Fruit fly (Drosophila melanogaster) whole organism, embryonic: Measurements from ENCODE around the gene bsf.

ENCODE experiments used
- Atf3 ChIP-seq: fragments of 200-800 bp; sonication (Bioruptor generic); optimal IDR thresholded peaks from 3 replicates; lab custom pipeline; 2016; ENCODE audit warnings: missing biosample characterization, missing genetic modification characterization
- BtbVII ChIP-seq: fragments of 200-800 bp; sonication (Bioruptor generic); optimal IDR thresholded peaks from 3 replicates; lab custom pipeline; 2017; ENCODE audit warnings: missing biosample characterization, mild to moderate bottlenecking, missing genetic modification characterization
- C15 ChIP-seq: fragments of 200-800 bp; sonication (Bioruptor generic); IDR thresholded peaks from 3 replicates; pipeline ENCODE4 v1.3.6; 2022; ENCODE audit warnings: missing biosample characterization, missing genetic modification characterization
- CG10431 ChIP-seq: fragments of 200-800 bp; sonication (Bioruptor generic); optimal IDR thresholded peaks from 3 replicates; lab custom pipeline; 2018; ENCODE audit warnings: missing biosample characterization, mild to moderate bottlenecking, missing genetic modification characterization
- CG11504 ChIP-seq: fragments of 200-800 bp; sonication (Bioruptor generic); optimal IDR thresholded peaks from 3 replicates; lab custom pipeline; 2019; ENCODE audit warnings: missing biosample characterization, mild to moderate bottlenecking, missing genetic modification characterization, moderate library complexity
- CG12219 ChIP-seq: fragments of 200-800 bp; sonication (Bioruptor generic); optimal IDR thresholded peaks from 3 replicates; lab custom pipeline; 2018; ENCODE audit warnings: missing biosample characterization, mild to moderate bottlenecking, missing genetic modification characterization
- CG12236 ChIP-seq: fragments of 200-800 bp; sonication (Bioruptor generic); optimal IDR thresholded peaks from 2 replicates; lab custom pipeline; 2016; ENCODE audit warnings: missing biosample characterization, missing genetic modification characterization
- CG1233 ChIP-seq: fragments of 200-800 bp; sonication (Bioruptor generic); optimal IDR thresholded peaks from 4 replicates; lab custom pipeline; 2018; ENCODE audit warnings: missing biosample characterization, mild to moderate bottlenecking, missing genetic modification characterization
- CG12942 ChIP-seq: fragments of 200-800 bp; sonication (Bioruptor generic); optimal IDR thresholded peaks from 3 replicates; lab custom pipeline; 2016; ENCODE audit warnings: missing biosample characterization, missing genetic modification characterization
- CG13287 ChIP-seq: fragments of 200-800 bp; sonication (Bioruptor generic); IDR thresholded peaks from 2 replicates; pipeline ENCODE4 v1.3.6; 2022; ENCODE audit warnings: missing biosample characterization, missing genetic modification characterization; ENCODE audit not compliant: partially characterized antibody
- CG16813 ChIP-seq: fragments of 200-800 bp; sonication (Bioruptor generic); IDR thresholded peaks from 3 replicates; pipeline ENCODE4 v1.3.6; 2022; ENCODE audit warnings: missing biosample characterization, missing genetic modification characterization; ENCODE audit not compliant: partially characterized antibody
- CG17186 ChIP-seq: fragments of 200-800 bp; sonication (Bioruptor generic); optimal IDR thresholded peaks from 3 replicates; lab custom pipeline; 2017; ENCODE audit warnings: missing biosample characterization, missing genetic modification reagents, missing genetic modification characterization
- CG17568 ChIP-seq: fragments of 200-800 bp; sonication (Bioruptor generic); optimal IDR thresholded peaks from 2 replicates; lab custom pipeline; 2018; ENCODE audit warnings: missing biosample characterization, mild to moderate bottlenecking, missing genetic modification characterization, moderate library complexity
- CG18764 ChIP-seq: fragments of 200-800 bp; sonication (Bioruptor generic); optimal IDR thresholded peaks from 3 replicates; lab custom pipeline; 2016; ENCODE audit warnings: missing biosample characterization, missing genetic modification characterization
- CG30403 ChIP-seq: fragments of 200-800 bp; sonication (Bioruptor generic); optimal IDR thresholded peaks from 3 replicates; lab custom pipeline; 2016; ENCODE audit warnings: missing biosample characterization, missing genetic modification characterization
- CG33213 ChIP-seq: fragments of 200-800 bp; sonication (Bioruptor generic); optimal IDR thresholded peaks from 3 replicates; lab custom pipeline; 2016; ENCODE audit warnings: missing biosample characterization, missing genetic modification characterization
- CG33557 ChIP-seq: fragments of 200-800 bp; sonication (Bioruptor generic); optimal IDR thresholded peaks from 2 replicates; lab custom pipeline; 2019; ENCODE audit warnings: missing biosample characterization, mild to moderate bottlenecking, missing genetic modification characterization, moderate library complexity
- CG3726 ChIP-seq: fragments of 200-800 bp; sonication (Bioruptor generic); IDR thresholded peaks from 3 replicates; pipeline ENCODE4, ENCODE4 v1.3.6; 2022; ENCODE audit warnings: missing biosample characterization, missing genetic modification characterization
- CG6254 ChIP-seq: fragments of 200-800 bp; sonication (Bioruptor generic); optimal IDR thresholded peaks from 3 replicates; lab custom pipeline; 2017; ENCODE audit warnings: mild to moderate bottlenecking, missing biosample characterization, missing genetic modification reagents, missing genetic modification characterization
- CG7372 ChIP-seq: fragments of 200-800 bp; sonication (Bioruptor generic); IDR thresholded peaks from 2 replicates; pipeline ENCODE4 v1.3.6; 2022; ENCODE audit warnings: missing biosample characterization, missing genetic modification characterization
- CG7745 ChIP-seq: fragments of 200-800 bp; sonication (Bioruptor generic); optimal IDR thresholded peaks from 2 replicates; lab custom pipeline; 2018; ENCODE audit warnings: missing biosample characterization, mild to moderate bottlenecking, missing genetic modification characterization, moderate library complexity
- CG7963 ChIP-seq: fragments of 200-800 bp; sonication (Bioruptor generic); IDR thresholded peaks from 3 replicates; pipeline ENCODE4 v1.3.6; 2022; ENCODE audit warnings: missing biosample characterization, missing genetic modification characterization; ENCODE audit not compliant: partially characterized antibody
- CG8359 ChIP-seq: fragments of 200-800 bp; sonication (Bioruptor generic); optimal IDR thresholded peaks from 2 replicates; lab custom pipeline; 2017; ENCODE audit warnings: missing biosample characterization, mild to moderate bottlenecking, missing genetic modification characterization, borderline replicate concordance
- Chrac-16 ChIP-seq: fragments of 200-800 bp; sonication (Bioruptor generic); optimal IDR thresholded peaks from 3 replicates; lab custom pipeline; 2016; ENCODE audit warnings: missing biosample characterization, missing genetic modification characterization
- Deaf1 ChIP-seq: fragments of 200-800 bp; optimal IDR thresholded peaks from 3 replicates; lab custom pipeline; 2019; ENCODE audit warnings: missing biosample characterization, mild to moderate bottlenecking, missing genetic modification characterization, moderate library complexity
- Dref ChIP-seq: fragments of 200-800 bp; sonication (Bioruptor generic); IDR thresholded peaks from 2 replicates; pipeline ENCODE4 v1.3.6; 2022; ENCODE audit warnings: missing biosample characterization, missing genetic modification characterization
- Drgx ChIP-seq: fragments of 200-800 bp; sonication (Bioruptor generic); IDR thresholded peaks from 2 replicates; pipeline ENCODE4 v1.3.6; 2022; ENCODE audit warnings: missing biosample characterization, missing genetic modification characterization
- Ets65A ChIP-seq: fragments of 200-800 bp; sonication (Bioruptor generic); peaks from one replicate; lab custom pipeline; 2016; ENCODE audit warnings: missing biosample characterization, missing genetic modification characterization
- MBD-R2 ChIP-seq: fragments of 200-800 bp; sonication (Bioruptor generic); IDR thresholded peaks from 2 replicates; pipeline ENCODE4 v1.3.6; 2022; ENCODE audit warnings: missing biosample characterization, missing genetic modification characterization
- MESR4 ChIP-seq: fragments of 200-800 bp; sonication (Bioruptor generic); optimal IDR thresholded peaks from 2 replicates; lab custom pipeline; 2018; ENCODE audit warnings: missing biosample characterization, mild to moderate bottlenecking, missing genetic modification characterization, moderate library complexity
- Max ChIP-seq: fragments of 200-800 bp; sonication (Bioruptor generic); optimal IDR thresholded peaks from 2 replicates; lab custom pipeline; 2016; ENCODE audit warnings: missing biosample characterization, mild to moderate bottlenecking, missing genetic modification characterization
- Ravus ChIP-seq: fragments of 200-800 bp; sonication (Bioruptor generic); IDR thresholded peaks from 2 replicates; pipeline ENCODE4 v1.3.6; 2022; ENCODE audit warnings: missing biosample characterization, missing genetic modification characterization
- Side ChIP-seq: fragments of 200-800 bp; sonication (Bioruptor generic); optimal IDR thresholded peaks from 2 replicates; lab custom pipeline; 2016; ENCODE audit warnings: missing biosample characterization, missing genetic modification characterization
- Sin3A ChIP-seq: fragments of >200 bp; optimal IDR thresholded peaks from 2 replicates; lab custom pipeline; 2018
- Spps ChIP-seq: fragments of 200-800 bp; sonication (Bioruptor generic); optimal IDR thresholded peaks from 2 replicates; lab custom pipeline; 2018; ENCODE audit warnings: missing biosample characterization, mild to moderate bottlenecking, missing genetic modification characterization
- Trl ChIP-seq, 3 experiments: fragments of >200 bp in 2 of 3; fragments of 200-800 bp in 1 of 3; sonication (Bioruptor generic) in 1 of 3; optimal IDR thresholded peaks; 2 replicates in 1 of 3; 3 replicates in 2 of 3; lab custom pipeline; 2016 to 2017; ENCODE audit warnings: missing biosample characterization in 1 of 3, missing genetic modification characterization in 1 of 3
- ac ChIP-seq: fragments of 200-800 bp; sonication (Bioruptor generic); optimal IDR thresholded peaks from 3 replicates; lab custom pipeline; 2017; ENCODE audit warnings: missing biosample characterization, mild to moderate bottlenecking, missing genetic modification characterization
- amos ChIP-seq: fragments of 200-800 bp; sonication (Bioruptor generic); IDR thresholded peaks from 2 replicates; pipeline ENCODE4 v1.3.6; 2022; ENCODE audit warnings: missing biosample characterization, missing genetic modification characterization; ENCODE audit not compliant: partially characterized antibody
- ara ChIP-seq: fragments of 200-800 bp; sonication (Bioruptor generic); IDR thresholded peaks from 2 replicates; pipeline ENCODE4 v1.3.6; 2022; ENCODE audit warnings: missing biosample characterization, missing genetic modification characterization
- bbx ChIP-seq: fragments of 200-800 bp; sonication (Bioruptor generic); IDR thresholded peaks from 2 replicates; pipeline ENCODE4 v1.3.6; 2022; ENCODE audit warnings: missing biosample characterization, missing genetic modification characterization; ENCODE audit not compliant: partially characterized antibody
- dan ChIP-seq: fragments of 200-800 bp; sonication (Bioruptor generic); IDR thresholded peaks from 2 replicates; pipeline ENCODE4 v1.3.6; 2022; ENCODE audit warnings: missing biosample characterization, missing genetic modification characterization
- dmrt11E ChIP-seq: fragments of 200-800 bp; sonication (Bioruptor generic); optimal IDR thresholded peaks from 3 replicates; lab custom pipeline; 2018; ENCODE audit warnings: missing biosample characterization, mild to moderate bottlenecking, missing genetic modification characterization, moderate library complexity
- dpn ChIP-seq, 2 experiments: fragments of 200-800 bp; sonication (Bioruptor generic); optimal IDR thresholded peaks; 3 replicates each; lab custom pipeline; 2016; ENCODE audit warnings: missing biosample characterization in 2 of 2, missing genetic modification characterization in 2 of 2
- emc ChIP-seq: fragments of 200-800 bp; sonication (Bioruptor generic); optimal IDR thresholded peaks from 2 replicates; lab custom pipeline; 2016; ENCODE audit warnings: missing biosample characterization, missing genetic modification characterization
- esg ChIP-seq: fragments of 200-800 bp; sonication (Bioruptor generic); conservative IDR thresholded peaks from 2 replicates; pipeline ENCODE4 v1.3.6; 2022; ENCODE audit warnings: missing biosample characterization, missing genetic modification characterization
- fru ChIP-seq: fragments of >200 bp; optimal IDR thresholded peaks from 2 replicates; lab custom pipeline; 2017
- insv ChIP-seq, 2 experiments: fragments of 200-800 bp; sonication (Bioruptor generic); optimal IDR thresholded peaks; 3 replicates each; lab custom pipeline; 2016 to 2018; ENCODE audit warnings: missing biosample characterization in 2 of 2, missing genetic modification characterization in 2 of 2
- maf-S ChIP-seq: fragments of 200-800 bp; sonication (Bioruptor generic); optimal IDR thresholded peaks from 2 replicates; lab custom pipeline; 2016; ENCODE audit warnings: missing biosample characterization, missing genetic modification characterization
- sim ChIP-seq: fragments of 200-800 bp; sonication (Bioruptor generic); IDR thresholded peaks from 2 replicates; pipeline ENCODE4 v1.3.6; 2022; ENCODE audit warnings: missing biosample characterization, missing genetic modification characterization
- so ChIP-seq: fragments of 200-800 bp; sonication (Bioruptor generic); IDR thresholded peaks from 3 replicates; pipeline ENCODE4 v1.3.6; 2022; ENCODE audit warnings: missing biosample characterization, missing genetic modification characterization
- wdn ChIP-seq: fragments of 200-800 bp; sonication (Bioruptor generic); IDR thresholded peaks from 2 replicates; pipeline ENCODE4 v1.3.6; 2022; ENCODE audit warnings: missing biosample characterization, missing genetic modification characterization
- zen2 ChIP-seq: fragments of 200-800 bp; sonication (Bioruptor generic); IDR thresholded peaks from 3 replicates; pipeline ENCODE4 v1.3.6; 2022; ENCODE audit warnings: missing biosample characterization, missing genetic modification characterization; ENCODE audit not compliant: partially characterized antibody

Gene bsf

dm6 chr2L:18441220-18441619 is 13.2 kb downstream of the bsf start (continued):
- TF ChIP-seq Ravus (GFP tag; lab: Robert Waterston, UW) (no peak), CG7745 (tag; lab: Kevin White, UChicago) (no peak), CG16813 (GFP tag; lab: Robert Waterston, UW) (peak; percentile 76), Max (GFP tag; lab: Kevin White, UChicago) (no peak), CG8359 (GFP tag; lab: Kevin White, UChicago) (no peak), CG10431 (GFP tag; lab: Kevin White, UChicago) (no peak), CG3726 (GFP tag; lab: Robert Waterston, UW) (no peak), maf-S (GFP tag; lab: Kevin White, UChicago) (no peak), wdn (no peak), MESR4 (GFP tag; lab: Kevin White, UChicago) (no peak), so (GFP tag; lab: Robert Waterston, UW) (no peak), Drgx (no peak), CG30403 (peak; percentile 25), Deaf1 (tag; lab: Kevin White, UChicago) (no peak), CG1233 (GFP tag; lab: Kevin White, UChicago) (peak; percentile 4), zen2 (no peak), bbx (GFP tag; lab: Robert Waterston, UW) (peak; percentile 59; the same call in 1 of the 2 replicates), insv (GFP tag; optimal IDR thresholded peaks at IDR 0.05; lab: Kevin White, UChicago) (peak in 1 of 2 experiments; percentile 6), Dref (no peak), CG33557 (no peak), Spps (tag; lab: Kevin White, UChicago) (no peak), CG7372 (GFP tag; lab: Robert Waterston, UW) (no peak), CG12942 (GFP tag; lab: Kevin White, UChicago) (no peak), C15 (GFP tag; lab: Robert Waterston, UW) (no peak), Atf3 (GFP tag; lab: Kevin White, UChicago) (no peak), CG13287 (no peak), Chrac-16 (GFP tag; lab: Kevin White, UChicago) (peak; percentile 0), MBD-R2 (GFP tag; lab: Robert Waterston, UW) (peak; percentile 41; the same call in 1 of the 2 replicates), BtbVII (GFP tag; lab: Kevin White, UChicago) (no peak), ara (GFP tag; lab: Robert Waterston, UW) (no peak), CG7963 (GFP tag; lab: Robert Waterston, UW) (peak; percentile 66; the same call in 1 of the 3 replicates), Sin3A (lab: Kevin White, UChicago) (no peak), Side (GFP tag; lab: Kevin White, UChicago) (no peak), Trl (optimal IDR thresholded peaks at IDR 0.05; lab: Kevin White, UChicago) (no peak), Trl (GFP tag; optimal IDR thresholded peaks at IDR 0.05; lab: Kevin White, UChicago) (no peak), emc (GFP tag; lab: Kevin White, UChicago) (no peak), amos (GFP tag; lab: Robert Waterston, UW) (peak; percentile 84), Ets65A (GFP tag; lab: Kevin White, UChicago) (peak; percentile 52), CG6254 (GFP tag; lab: Kevin White, UChicago) (no peak), dpn (GFP tag; optimal IDR thresholded peaks at IDR 0.05; lab: Kevin White, UChicago) (peak in 1 of 2 experiments; percentile 13), dmrt11E (tag; lab: Kevin White, UChicago) (peak; percentile 3), ac (GFP tag; lab: Kevin White, UChicago) (no peak), CG17568 (no peak), fru (lab: Kevin White, UChicago) (no peak), CG12219 (GFP tag; lab: Kevin White, UChicago) (no peak), CG11504 (tag; lab: Kevin White, UChicago) (peak; percentile 58), esg (no peak), CG17186 (GFP tag; lab: Kevin White, UChicago) (no peak), dan (GFP tag; lab: Robert Waterston, UW) (no peak), sim (GFP tag; lab: Robert Waterston, UW) (no peak), CG12236 (GFP tag; lab: Kevin White, UChicago) (no peak), CG33213 (no peak), CG18764 (GFP tag; lab: Kevin White, UChicago) (no peak)
